In genomic region chrIV:16015729-16016128, ce11 we compare ENCODE assay signal across 4 worm cellular contexts.
TF ChIP-seq lines count a peak whose summit lies in the region.

No protein-coding gene starts in this region.

TF ChIP-seq in whole organism, L1 larva, 84 proteins besides CTCF, POLR2A, EP300 and RAD21:
- TF ChIP-seq aly-2 (tag; optimal IDR thresholded peaks at IDR 0.05; lab: Kevin White, UChicago) (no peak), elt-3 (tag; optimal IDR thresholded peaks at IDR 0.05; lab: Kevin White, UChicago) (peak in 3 of 6 experiments; percentile 40 to 70 (median 51)), blmp-1 (tag; optimal IDR thresholded peaks at IDR 0.05; lab: Kevin White, UChicago) (peak; percentile 92), grh-1 (GFP tag; IDR thresholded peaks at IDR 0.05; lab: Robert Waterston, UW) (no peak)
TF ChIP-seq in whole organism, L1 larva: peak in this region for 2.

TF ChIP-seq in whole organism, L2 larva, 48 proteins besides CTCF, POLR2A, EP300 and RAD21:
- TF ChIP-seq blmp-1 (tag; optimal IDR thresholded peaks at IDR 0.05; lab: Kevin White, UChicago; ENCODE audit: insufficient read depth) (peak; percentile 43), C34F6.9 (tag; optimal IDR thresholded peaks at IDR 0.05; lab: Kevin White, UChicago) (no peak), aly-2 (tag; optimal IDR thresholded peaks at IDR 0.05; lab: Kevin White, UChicago) (no peak), gmeb-1 (tag; optimal IDR thresholded peaks at IDR 0.05; lab: Kevin White, UChicago) (no peak), crh-2 (tag; optimal IDR thresholded peaks at IDR 0.05; lab: Kevin White, UChicago) (no peak)

TF ChIP-seq in whole organism, L3 larva, 47 proteins besides CTCF, POLR2A, EP300 and RAD21:
- TF ChIP-seq nhr-23 (tag; optimal IDR thresholded peaks at IDR 0.05; lab: Kevin White, UChicago) = peak; percentile 24
- no peak for TF ChIP-seq ztf-4 (tag; optimal IDR thresholded peaks at IDR 0.05; lab: Kevin White, UChicago)
- no peak for TF ChIP-seq pha-4 (tag; optimal IDR thresholded peaks at IDR 0.05; lab: Kevin White, UChicago)
- TF ChIP-seq nhr-237 (tag; optimal IDR thresholded peaks at IDR 0.05; lab: Kevin White, UChicago) = no peak
- TF ChIP-seq mdl-1 (tag; optimal IDR thresholded peaks at IDR 0.05; lab: Kevin White, UChicago) = no peak
- TF ChIP-seq pqm-1 (tag; optimal IDR thresholded peaks at IDR 0.05; lab: Kevin White, UChicago) = no peak
- TF ChIP-seq elt-3 (tag; optimal IDR thresholded peaks at IDR 0.05; lab: Kevin White, UChicago) = peak in 1 of 3 experiments; percentile 70
- no peak for TF ChIP-seq nhr-67 (tag; optimal IDR thresholded peaks at IDR 0.05; lab: Kevin White, UChicago)
- no peak for TF ChIP-seq egl-5 (tag; optimal IDR thresholded peaks at IDR 0.05; lab: Kevin White, UChicago)
- no peak for TF ChIP-seq nhr-77 (tag; optimal IDR thresholded peaks at IDR 0.05; lab: Kevin White, UChicago)

TF ChIP-seq in whole organism, young adult, 124 proteins besides CTCF, POLR2A, EP300 and RAD21:
- TF ChIP-seq attf-6 (GFP tag; IDR thresholded peaks at IDR 0.05; lab: Robert Waterston, UW) (peak; percentile 60; the same call in 1 of the 2 replicates), snpc-4 (GFP tag; optimal IDR thresholded peaks at IDR 0.05; lab: Kevin White, UChicago) (no peak), snpc-4 (tag; optimal IDR thresholded peaks at IDR 0.05; lab: Kevin White, UChicago) (peak in 3 of 4 experiments; percentile 7 to 53 (median 48)), repo-1 (tag; optimal IDR thresholded peaks at IDR 0.05; lab: Kevin White, UChicago) (no peak)

Comparison
In these comparisons a context has a peak if more than half of its experiments do, and no peak if none do; other contexts are left out.
1. Of the 8 proteins assayed by ChIP-seq in both whole organism, young adult and whole organism, L1 larva: peak only in whole organism, young adult: snpc-4; only in whole organism, L1 larva: none; in both: none; in neither: 7.